Worm (Caenorhabditis elegans) whole organism, mixed stage, embryonic: ENCODE data around the gene C37H5.13.

ENCODE experiments used
- bed-3 ChIP-seq: fragments of 200-800 bp; sonication (Bioruptor generic); optimal IDR thresholded peaks from 3 replicates; lab custom pipeline; 2018; ENCODE audit warnings: mild to moderate bottlenecking, missing genetic modification characterization, moderate library complexity, missing compliant biosample characterization
- nhr-12 ChIP-seq: fragments of 150-350 bp; optimal IDR thresholded peaks from 2 replicates; lab custom pipeline; 2014; ENCODE audit warnings: missing biosample characterization, missing genetic modification characterization
- pha-4 ChIP-seq: fragments of 150-350 bp; optimal IDR thresholded peaks from 2 replicates; lab custom pipeline; 2018; ENCODE audit warnings: missing biosample characterization, missing genetic modification reagents, missing genetic modification characterization
- sem-2 ChIP-seq: fragments of 200-800 bp; sonication (Bioruptor generic); optimal IDR thresholded peaks from 2 replicates; lab custom pipeline; 2018; ENCODE audit warnings: mild to moderate bottlenecking, missing genetic modification characterization, missing compliant biosample characterization
- unc-62 ChIP-seq: fragments of 150-350 bp; optimal IDR thresholded peaks from 2 replicates; lab custom pipeline; 2014; ENCODE audit warnings: missing biosample characterization, missing genetic modification reagents, missing genetic modification characterization

- TF ChIP-seq unc-62 (no peak), pha-4 (tag; lab: Kevin White, UChicago) (no peak), bed-3 (GFP tag; lab: Kevin White, UChicago) (no peak), sem-2 (GFP tag; lab: Kevin White, UChicago) (no peak), nhr-12 (no peak)
Measured at ce11 chrV:4881377-4881776, 18.6 kb upstream of the C37H5.13 start, which contains the start of gene str-32.
